Fruit fly (Drosophila melanogaster) whole organism, embryonic: Measurements from ENCODE around the gene CG34398.

Experiments
- ATbp ChIP-seq: fragments of 200-800 bp; sonication (Bioruptor generic); optimal IDR thresholded peaks from 2 replicates; lab custom pipeline; 2017; ENCODE audit warnings: missing biosample characterization, mild to moderate bottlenecking, missing genetic modification characterization, missing genetic modification reagents
- Aef1 ChIP-seq: fragments of 200-800 bp; sonication (Bioruptor generic); IDR thresholded peaks from 3 replicates; pipeline ENCODE4 v1.3.6; 2022; ENCODE audit warnings: missing biosample characterization, missing genetic modification characterization
- Atf3 ChIP-seq: fragments of 200-800 bp; sonication (Bioruptor generic); optimal IDR thresholded peaks from 3 replicates; lab custom pipeline; 2016; ENCODE audit warnings: missing biosample characterization, missing genetic modification characterization
- CG11093 ChIP-seq: fragments of 200-800 bp; sonication (Bioruptor generic); IDR thresholded peaks from 3 replicates; pipeline ENCODE4 v1.3.6; 2022; ENCODE audit warnings: missing biosample characterization, missing genetic modification characterization
- CG12299 ChIP-seq: fragments of 200-800 bp; sonication (Bioruptor generic); optimal IDR thresholded peaks from 2 replicates; lab custom pipeline; 2018; ENCODE audit warnings: missing biosample characterization, mild to moderate bottlenecking, missing genetic modification characterization
- CG13296 ChIP-seq: fragments of 200-800 bp; sonication (Bioruptor generic); optimal IDR thresholded peaks from 3 replicates; lab custom pipeline; 2018; ENCODE audit warnings: missing biosample characterization, mild to moderate bottlenecking, missing genetic modification characterization
- CG14860 ChIP-seq: fragments of 200-800 bp; sonication (Bioruptor generic); IDR thresholded peaks from 3 replicates; pipeline ENCODE4 v1.3.6; 2022; ENCODE audit warnings: missing biosample characterization, missing genetic modification characterization; ENCODE audit not compliant: partially characterized antibody
- CG1832 ChIP-seq: fragments of 200-800 bp; sonication (Bioruptor generic); optimal IDR thresholded peaks from 2 replicates; lab custom pipeline; 2017; ENCODE audit warnings: missing biosample characterization, mild to moderate bottlenecking, missing genetic modification characterization, inconsistent platforms
- CG2875 ChIP-seq: fragments of 200-800 bp; sonication (Bioruptor generic); optimal IDR thresholded peaks from 2 replicates; lab custom pipeline; 2017; ENCODE audit warnings: missing biosample characterization, mild to moderate bottlenecking, missing genetic modification characterization, missing genetic modification reagents
- CG31224 ChIP-seq: fragments of 200-800 bp; sonication (Bioruptor generic); IDR thresholded peaks from 2 replicates; pipeline ENCODE4 v1.3.6; 2022; ENCODE audit warnings: missing biosample characterization, missing genetic modification characterization
- CG32767 ChIP-seq: fragments of 200-800 bp; sonication (Bioruptor generic); IDR thresholded peaks from 2 replicates; pipeline ENCODE4 v1.3.6; 2022; ENCODE audit warnings: missing biosample characterization, missing genetic modification characterization
- CG3847 ChIP-seq: fragments of 200-800 bp; sonication (Bioruptor generic); IDR thresholded peaks from 2 replicates; pipeline ENCODE4 v1.3.6; 2022; ENCODE audit warnings: missing biosample characterization, missing genetic modification characterization
- CG4404 ChIP-seq: fragments of 200-800 bp; sonication (Bioruptor generic); IDR thresholded peaks from 2 replicates; pipeline ENCODE4 v1.3.6; 2022; ENCODE audit warnings: missing biosample characterization, missing genetic modification characterization
- CG4707 ChIP-seq: fragments of 200-800 bp; sonication (Bioruptor generic); optimal IDR thresholded peaks from 2 replicates; lab custom pipeline; 2018; ENCODE audit warnings: missing biosample characterization, mild to moderate bottlenecking, missing genetic modification characterization, moderate library complexity
- CG4854 ChIP-seq: fragments of 200-800 bp; sonication (Bioruptor generic); optimal IDR thresholded peaks from 2 replicates; lab custom pipeline; 2016; ENCODE audit warnings: missing biosample characterization, missing genetic modification characterization, inconsistent platforms
- CG5953 ChIP-seq: fragments of 200-800 bp; sonication (Bioruptor generic); IDR thresholded peaks from 2 replicates; pipeline ENCODE4 v1.3.6; 2022; ENCODE audit warnings: missing biosample characterization, missing genetic modification characterization
- CG6254 ChIP-seq: fragments of 200-800 bp; sonication (Bioruptor generic); optimal IDR thresholded peaks from 3 replicates; lab custom pipeline; 2017; ENCODE audit warnings: mild to moderate bottlenecking, missing biosample characterization, missing genetic modification reagents, missing genetic modification characterization
- CG7987 ChIP-seq: fragments of 200-800 bp; sonication (Bioruptor generic); optimal IDR thresholded peaks from 2 replicates; lab custom pipeline; 2018; ENCODE audit warnings: missing biosample characterization, mild to moderate bottlenecking, missing genetic modification characterization, moderate library complexity
- CG8765 ChIP-seq: fragments of 200-800 bp; sonication (Bioruptor generic); IDR thresholded peaks from 2 replicates; pipeline ENCODE4 v1.3.6; 2022; ENCODE audit warnings: missing biosample characterization, missing genetic modification characterization
- CG8944 ChIP-seq: fragments of 200-800 bp; sonication (Bioruptor generic); optimal IDR thresholded peaks from 3 replicates; lab custom pipeline; 2016; ENCODE audit warnings: missing biosample characterization, missing genetic modification characterization
- CG9797 ChIP-seq: fragments of 200-800 bp; sonication (Bioruptor generic); optimal IDR thresholded peaks from 3 replicates; lab custom pipeline; 2018; ENCODE audit warnings: missing biosample characterization, mild to moderate bottlenecking, missing genetic modification characterization
- CoRest ChIP-seq: fragments of 200-800 bp; sonication (Bioruptor generic); optimal IDR thresholded peaks from 3 replicates; lab custom pipeline; 2018; ENCODE audit warnings: missing biosample characterization, mild to moderate bottlenecking, missing genetic modification characterization, moderate library complexity
- Dref ChIP-seq: fragments of 200-800 bp; sonication (Bioruptor generic); IDR thresholded peaks from 2 replicates; pipeline ENCODE4 v1.3.6; 2022; ENCODE audit warnings: missing biosample characterization, missing genetic modification characterization
- HLHmδ ChIP-seq: fragments of 200-800 bp; sonication (Bioruptor generic); optimal IDR thresholded peaks from 2 replicates; lab custom pipeline; 2018; ENCODE audit warnings: missing biosample characterization, mild to moderate bottlenecking, missing genetic modification characterization, moderate library complexity
- Hsf ChIP-seq: fragments of 200-800 bp; sonication (Bioruptor generic); optimal IDR thresholded peaks from 3 replicates; lab custom pipeline; 2016; ENCODE audit warnings: missing biosample characterization, missing genetic modification characterization
- MESR4 ChIP-seq: fragments of 200-800 bp; sonication (Bioruptor generic); optimal IDR thresholded peaks from 2 replicates; lab custom pipeline; 2018; ENCODE audit warnings: missing biosample characterization, mild to moderate bottlenecking, missing genetic modification characterization, moderate library complexity
- Mad ChIP-seq: fragments of 200-800 bp; sonication (Bioruptor generic); optimal IDR thresholded peaks from 2 replicates; lab custom pipeline; 2016; ENCODE audit warnings: missing biosample characterization, missing genetic modification characterization
- Neu2 ChIP-seq: fragments of 200-800 bp; sonication (Bioruptor generic); optimal IDR thresholded peaks from 3 replicates; lab custom pipeline; 2016; ENCODE audit warnings: missing biosample characterization, missing genetic modification characterization, borderline replicate concordance
- Nf-YB ChIP-seq: fragments of 200-800 bp; sonication (Bioruptor generic); optimal IDR thresholded peaks from 3 replicates; lab custom pipeline; 2019; ENCODE audit warnings: missing biosample characterization, mild to moderate bottlenecking, missing genetic modification characterization, moderate library complexity
- PHDP ChIP-seq: fragments of 200-800 bp; sonication (Bioruptor generic); optimal IDR thresholded peaks from 3 replicates; lab custom pipeline; 2018; ENCODE audit warnings: missing biosample characterization, mild to moderate bottlenecking, missing genetic modification characterization, moderate library complexity
- Ravus ChIP-seq: fragments of 200-800 bp; sonication (Bioruptor generic); IDR thresholded peaks from 2 replicates; pipeline ENCODE4 v1.3.6; 2022; ENCODE audit warnings: missing biosample characterization, missing genetic modification characterization
- Ssrp ChIP-seq: fragments of 200-800 bp; sonication (Bioruptor generic); optimal IDR thresholded peaks from 2 replicates; lab custom pipeline; 2018; ENCODE audit warnings: missing biosample characterization, mild to moderate bottlenecking, missing genetic modification characterization, moderate library complexity
- Stat92E ChIP-seq, 3 experiments: fragments of >200 bp in 2 of 3; fragments of 200-800 bp in 1 of 3; sonication (Bioruptor generic) in 1 of 3; optimal IDR thresholded peaks; 2 replicates each; lab custom pipeline; 2017 to 2019; ENCODE audit warnings: missing biosample characterization in 3 of 3, missing genetic modification characterization in 3 of 3, mild to moderate bottlenecking in 1 of 3, moderate library complexity in 1 of 3
- abd-A ChIP-seq: fragments of 200-800 bp; sonication (Bioruptor generic); optimal IDR thresholded peaks from 3 replicates; lab custom pipeline; 2019; ENCODE audit warnings: missing biosample characterization, mild to moderate bottlenecking, missing genetic modification characterization, moderate library complexity
- ase ChIP-seq: fragments of 200-800 bp; sonication (Bioruptor generic); IDR thresholded peaks from 3 replicates; pipeline ENCODE4 v1.3.6; 2022; ENCODE audit warnings: missing biosample characterization, missing genetic modification characterization
- bab2 ChIP-seq: fragments of 200-800 bp; sonication (Bioruptor generic); optimal IDR thresholded peaks from 2 replicates; lab custom pipeline; 2016; ENCODE audit warnings: missing biosample characterization, missing genetic modification characterization
- caup ChIP-seq: fragments of 200-800 bp; sonication (Bioruptor generic); optimal IDR thresholded peaks from 3 replicates; lab custom pipeline; 2017; ENCODE audit warnings: missing biosample characterization, mild to moderate bottlenecking, missing genetic modification characterization, moderate library complexity; ENCODE audit not compliant: severe bottlenecking
- croc ChIP-seq: fragments of 200-800 bp; sonication (Bioruptor generic); conservative IDR thresholded peaks from 3 replicates; pipeline ENCODE4 v1.3.6; 2022; ENCODE audit warnings: missing biosample characterization, missing genetic modification characterization
- hkb ChIP-seq, 2 experiments: fragments of 200-800 bp in 1 of 2; fragments of >200 bp in 1 of 2; sonication (Bioruptor generic) in 1 of 2; IDR thresholded peaks in 1 of 2; optimal IDR thresholded peaks in 1 of 2; 2 replicates each; pipeline versions ENCODE4 v1.3.6 to Lab custom; 2017 to 2022; ENCODE audit warnings: missing biosample characterization in 1 of 2, missing genetic modification characterization in 1 of 2
- insv ChIP-seq, 2 experiments: fragments of 200-800 bp; sonication (Bioruptor generic); optimal IDR thresholded peaks; 3 replicates each; lab custom pipeline; 2016 to 2018; ENCODE audit warnings: missing biosample characterization in 2 of 2, missing genetic modification characterization in 2 of 2
- lilli ChIP-seq: fragments of 200-800 bp; sonication (Bioruptor generic); optimal IDR thresholded peaks from 3 replicates; lab custom pipeline; 2016; ENCODE audit warnings: missing biosample characterization, missing genetic modification characterization
- nau ChIP-seq: fragments of 200-800 bp; sonication (Bioruptor generic); optimal IDR thresholded peaks from 3 replicates; lab custom pipeline; 2017; ENCODE audit warnings: missing biosample characterization, mild to moderate bottlenecking, missing genetic modification characterization, missing genetic modification reagents
- nmo ChIP-seq: fragments of 200-800 bp; sonication (Bioruptor generic); optimal IDR thresholded peaks from 2 replicates; lab custom pipeline; 2018; ENCODE audit warnings: missing biosample characterization, mild to moderate bottlenecking, missing genetic modification characterization, moderate library complexity
- oc ChIP-seq: fragments of 200-800 bp; sonication (Bioruptor generic); optimal IDR thresholded peaks from 2 replicates; lab custom pipeline; 2018; ENCODE audit warnings: missing biosample characterization, mild to moderate bottlenecking, missing genetic modification characterization, moderate library complexity
- row ChIP-seq: fragments of 200-800 bp; sonication (Bioruptor generic); IDR thresholded peaks from 3 replicates; pipeline ENCODE4 v1.3.6; 2022; ENCODE audit warnings: missing biosample characterization, missing genetic modification characterization
- slou ChIP-seq: fragments of 200-800 bp; sonication (Bioruptor generic); optimal IDR thresholded peaks from 3 replicates; lab custom pipeline; 2016; ENCODE audit warnings: missing biosample characterization, missing genetic modification characterization
- sna ChIP-seq: fragments of 200-800 bp; sonication (Bioruptor generic); IDR thresholded peaks from 2 replicates; pipeline ENCODE4 v1.3.6; 2022; ENCODE audit warnings: missing biosample characterization, missing genetic modification characterization; ENCODE audit not compliant: partially characterized antibody
- tap ChIP-seq: fragments of 200-800 bp; optimal IDR thresholded peaks from 3 replicates; lab custom pipeline; 2019; ENCODE audit warnings: missing biosample characterization, mild to moderate bottlenecking, missing genetic modification characterization, moderate library complexity
- z ChIP-seq: fragments of 200-800 bp; sonication (Bioruptor generic); IDR thresholded peaks from 3 replicates; pipeline ENCODE4 v1.3.6; 2022; ENCODE audit warnings: missing biosample characterization, missing genetic modification characterization

The CG34398 gene

DNA sequence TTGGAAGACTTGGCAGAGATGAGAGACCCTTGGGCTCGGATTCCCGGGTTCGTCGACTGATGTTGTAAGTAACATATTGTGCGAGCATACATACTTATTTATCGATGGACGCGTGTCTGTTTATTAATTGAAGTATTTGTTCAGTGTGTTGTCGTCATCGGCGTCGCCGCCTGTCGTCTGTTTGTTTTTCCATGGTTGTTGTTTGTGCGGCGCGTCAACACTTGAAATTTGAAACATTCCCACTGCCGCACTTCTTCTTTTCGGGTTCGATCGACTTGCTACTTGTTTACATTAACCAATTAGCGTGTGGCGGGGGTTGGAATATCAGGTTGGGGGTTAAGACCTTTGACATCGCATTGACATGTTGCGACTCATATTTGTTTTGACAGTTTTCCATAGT, 46.4 kb upstream of the CG34398 start (continued):
- TF ChIP-seq caup (GFP tag; lab: Kevin White, UChicago) (peak; percentile 65), PHDP (peak; percentile 62), CG4707 (GFP tag; lab: Kevin White, UChicago) (peak; percentile 74), insv (GFP tag; optimal IDR thresholded peaks at IDR 0.05; lab: Kevin White, UChicago) (peak in 1 of 2 experiments; percentile 39), CG13296 (GFP tag; lab: Kevin White, UChicago) (no peak), CG5953 (GFP tag; lab: Robert Waterston, UW) (peak; percentile 14; the same call in 1 of the 2 replicates), bab2 (GFP tag; lab: Kevin White, UChicago) (peak; percentile 62), nau (GFP tag; lab: Kevin White, UChicago) (peak; percentile 64), HLHmδ (GFP tag; lab: Kevin White, UChicago) (peak; percentile 90), CG31224 (GFP tag; lab: Robert Waterston, UW) (no peak), ATbp (GFP tag; lab: Kevin White, UChicago) (peak; percentile 84), Aef1 (no peak), CG11093 (GFP tag; lab: Robert Waterston, UW) (no peak), Mad (GFP tag; lab: Kevin White, UChicago) (no peak), CG2875 (peak; percentile 82), CG4854 (peak; percentile 15), CG1832 (no peak), CG8944 (no peak), tap (peak; percentile 60), Atf3 (GFP tag; lab: Kevin White, UChicago) (peak; percentile 24), croc (peak; percentile 49; the same call in 2 of the 3 replicates), lilli (GFP tag; lab: Kevin White, UChicago) (no peak), Neu2 (GFP tag; lab: Kevin White, UChicago) (peak; percentile 30), Hsf (GFP tag; lab: Kevin White, UChicago) (peak; percentile 11), sna (GFP tag; lab: Robert Waterston, UW) (no peak), CG4404 (GFP tag; lab: Robert Waterston, UW) (peak; percentile 8; the same call in 1 of the 2 replicates), oc (peak; percentile 20), nmo (peak; percentile 28), CG9797 (GFP tag; lab: Kevin White, UChicago) (peak; percentile 34), Ravus (no peak), MESR4 (GFP tag; lab: Kevin White, UChicago) (no peak), CG32767 (GFP tag; lab: Robert Waterston, UW) (no peak), CG14860 (GFP tag; lab: Robert Waterston, UW) (no peak), Nf-YB (GFP tag; lab: Kevin White, UChicago) (peak; percentile 71), hkb (optimal IDR thresholded peaks at IDR 0.05; lab: Kevin White, UChicago) (no peak), hkb (GFP tag; IDR thresholded peaks at IDR 0.05; lab: Robert Waterston, UW) (peak; percentile 62; the same call in 1 of the 2 replicates), ase (GFP tag; lab: Robert Waterston, UW) (no peak), CoRest (peak; percentile 15), Dref (GFP tag; lab: Robert Waterston, UW) (no peak), slou (GFP tag; lab: Kevin White, UChicago) (no peak), row (GFP tag; lab: Robert Waterston, UW) (no peak), Stat92E (GFP tag; optimal IDR thresholded peaks at IDR 0.05; lab: Kevin White, UChicago) (peak in 1 of 3 experiments; percentile 64), CG7987 (GFP tag; lab: Kevin White, UChicago) (peak; percentile 71), CG6254 (GFP tag; lab: Kevin White, UChicago) (peak; percentile 78), z (peak; percentile 51; the same call in 1 of the 3 replicates), abd-A (tag; lab: Kevin White, UChicago) (no peak), CG3847 (no peak), CG12299 (tag; lab: Kevin White, UChicago) (peak; percentile 57), CG8765 (GFP tag; lab: Robert Waterston, UW) (0 out of 2 replicates have a peak, but pooled peaks have one; percentile 17), Ssrp (tag; lab: Kevin White, UChicago) (no peak)
